Fruit fly (Drosophila melanogaster): ENCODE results near the gene mtm.

mtm gene

dm6 chr2L:6065823-6066222, 29.0 kb upstream of the mtm start, which contains the start of the genes Fbw5 and CG9147 (continued):
- peak; percentile 99 for TF ChIP-seq gce (GFP tag; IDR thresholded peaks at IDR 0.05)
- TF ChIP-seq CG13775 (GFP tag; optimal IDR thresholded peaks at IDR 0.05), result peak; percentile 99
- TF ChIP-seq so (GFP tag; IDR thresholded peaks at IDR 0.05), result peak; percentile 100
- TF ChIP-seq CG1529 (GFP tag; optimal IDR thresholded peaks at IDR 0.05), result peak; percentile 99
- TF ChIP-seq CG32767 (GFP tag; IDR thresholded peaks at IDR 0.05), result peak; percentile 100
- TF ChIP-seq sna (GFP tag; IDR thresholded peaks at IDR 0.05; ENCODE audit: partially characterized antibody), result peak; percentile 62; the same call in 1 of the 2 replicates
- peak; percentile 98 for TF ChIP-seq CG4424 (GFP tag; optimal IDR thresholded peaks at IDR 0.05)
- TF ChIP-seq CG5180 (GFP tag; optimal IDR thresholded peaks at IDR 0.05), result peak; percentile 90
- 0 out of 3 replicates have a peak, but pooled peaks have one; percentile 20 for TF ChIP-seq knrl (GFP tag; IDR thresholded peaks at IDR 0.05; ENCODE audit: partially characterized antibody)
- peak; percentile 99 for TF ChIP-seq Atf-2 (GFP tag; optimal IDR thresholded peaks at IDR 0.05)
- no peak for TF ChIP-seq hb (GFP tag; IDR thresholded peaks at IDR 0.05; ENCODE audit: partially characterized antibody)
- peak; percentile 100 for TF ChIP-seq CG14050 (GFP tag; IDR thresholded peaks at IDR 0.05)
- peak; percentile 97 for TF ChIP-seq CG15696 (tag; optimal IDR thresholded peaks at IDR 0.05)
- TF ChIP-seq HHEX (GFP tag; optimal IDR thresholded peaks at IDR 0.05), result peak; percentile 99
- TF ChIP-seq Aef1 (GFP tag; IDR thresholded peaks at IDR 0.05), result peak; percentile 99
- peak; percentile 88 for TF ChIP-seq stwl (tag; optimal IDR thresholded peaks at IDR 0.05)
- TF ChIP-seq CG9609 (GFP tag; optimal IDR thresholded peaks at IDR 0.05), result peak; percentile 99
- peak; percentile 100 for TF ChIP-seq dmrt99B (tag; optimal IDR thresholded peaks at IDR 0.05)
- TF ChIP-seq Hmx (GFP tag; optimal IDR thresholded peaks at IDR 0.05), result peak; percentile 98
- TF ChIP-seq CG32532 (GFP tag; IDR thresholded peaks at IDR 0.05), result peak; percentile 99
- TF ChIP-seq abd-A (tag; optimal IDR thresholded peaks at IDR 0.05), result no peak
- TF ChIP-seq gsb-n (tag; optimal IDR thresholded peaks at IDR 0.05), result peak; percentile 100
- peak; percentile 100 for TF ChIP-seq az2 (GFP tag; optimal IDR thresholded peaks at IDR 0.05)
- TF ChIP-seq CG1832 (GFP tag; optimal IDR thresholded peaks at IDR 0.05), result no peak
- TF ChIP-seq CG3847 (GFP tag; IDR thresholded peaks at IDR 0.05), result peak; percentile 99
- TF ChIP-seq CG8359 (GFP tag; optimal IDR thresholded peaks at IDR 0.05; ENCODE audit: borderline replicate concordance), result peak; percentile 90
- TF ChIP-seq ttk (GFP tag; IDR thresholded peaks at IDR 0.05), result peak; percentile 100
- TF ChIP-seq Sox100B (GFP tag; optimal IDR thresholded peaks at IDR 0.05), result peak; percentile 99
- TF ChIP-seq CG4707 (GFP tag; optimal IDR thresholded peaks at IDR 0.05), result peak; percentile 98
- TF ChIP-seq Hr78 (GFP tag; optimal IDR thresholded peaks at IDR 0.05), result peak in 1 of 2 experiments; percentile 97
- TF ChIP-seq toy (GFP tag; IDR thresholded peaks at IDR 0.05), result peak; percentile 97
- peak; percentile 70 for TF ChIP-seq insv (GFP tag; optimal IDR thresholded peaks at IDR 0.05)
- peak; percentile 99 for TF ChIP-seq Mad (GFP tag; optimal IDR thresholded peaks at IDR 0.05)
- no peak; the same call in 2 of the 3 replicates for TF ChIP-seq Doc3 (GFP tag; IDR thresholded peaks at IDR 0.05; ENCODE audit: partially characterized antibody)
- TF ChIP-seq CG11456 (GFP tag; IDR thresholded peaks at IDR 0.05), result peak; percentile 100
- TF ChIP-seq CG2120 (GFP tag; optimal IDR thresholded peaks at IDR 0.05), result peak; percentile 100
- peak; percentile 99 for TF ChIP-seq CG16863 (GFP tag; optimal IDR thresholded peaks at IDR 0.05)
- peak; percentile 100 for TF ChIP-seq Camta (GFP tag; optimal IDR thresholded peaks at IDR 0.05)
- TF ChIP-seq CG10543 (GFP tag; optimal IDR thresholded peaks at IDR 0.05), result peak; percentile 93
- no peak for TF ChIP-seq Hr39 (optimal IDR thresholded peaks at IDR 0.05)
- TF ChIP-seq ara (GFP tag; IDR thresholded peaks at IDR 0.05), result peak; percentile 100
- TF ChIP-seq dan (GFP tag; IDR thresholded peaks at IDR 0.05), result peak; percentile 95
- peak; percentile 93 for TF ChIP-seq Nf-YB (GFP tag; optimal IDR thresholded peaks at IDR 0.05)
- peak; percentile 98 for TF ChIP-seq Neu2 (GFP tag; optimal IDR thresholded peaks at IDR 0.05; ENCODE audit: borderline replicate concordance)
- TF ChIP-seq bbx (GFP tag; IDR thresholded peaks at IDR 0.05; ENCODE audit: partially characterized antibody), result peak; percentile 70
- peak; percentile 100 for TF ChIP-seq CrebB (tag; optimal IDR thresholded peaks at IDR 0.05)
- peak; percentile 99 for TF ChIP-seq cas (GFP tag; IDR thresholded peaks at IDR 0.05)
- TF ChIP-seq CG10565 (GFP tag; optimal IDR thresholded peaks at IDR 0.05), result peak; percentile 99
- peak; percentile 99 for TF ChIP-seq Six4 (GFP tag; optimal IDR thresholded peaks at IDR 0.05)
- TF ChIP-seq Antp (GFP tag; optimal IDR thresholded peaks at IDR 0.05), result peak; percentile 99

All from whole organism, embryonic.